Worm (Caenorhabditis elegans): ENCODE results near the gene ZK809.5.

- TF ChIP-seq ama-1 (optimal IDR thresholded peaks at IDR 0.05) (no peak), hif-1 (tag; optimal IDR thresholded peaks at IDR 0.05) (no peak), nhr-111 (GFP tag; optimal IDR thresholded peaks at IDR 0.05) (no peak), pha-4 (GFP tag; IDR thresholded peaks at IDR 0.05) (no peak), pha-4 (tag; optimal IDR thresholded peaks at IDR 0.05) (no peak), F10B5.3 (tag; optimal IDR thresholded peaks at IDR 0.05) (no peak)
Observed at ce11 chrIV:11645354-11645753, 11.2 kb upstream of the ZK809.5 start.
